Worm (Caenorhabditis elegans) whole organism, L4 larva: ENCODE results near the gene pgm-2.

ENCODE experiments used
- lin-39 ChIP-seq: fragments of 150-350 bp; optimal IDR thresholded peaks from 2 replicates; lab custom pipeline; 2014; ENCODE audit warnings: missing biosample characterization, missing genetic modification reagents, missing genetic modification characterization
- nhr-237 ChIP-seq: sonication (generic microtip); optimal IDR thresholded peaks from 2 replicates; lab custom pipeline; 2017; ENCODE audit warnings: missing biosample characterization, missing genetic modification characterization
- nhr-42 ChIP-seq: fragments of 200-800 bp; sonication (Bioruptor generic); IDR thresholded peaks from 2 replicates; pipeline ENCODE4 v1.3.6; 2022; ENCODE audit warnings: missing genetic modification characterization, missing compliant biosample characterization

ce11 chrIII:13314636-13315035 lies 15.5 kb downstream of the pgm-2 start:
- TF ChIP-seq lin-39, result no peak
- TF ChIP-seq nhr-42, result no peak
- TF ChIP-seq nhr-237 (tag; lab: Kevin White, UChicago), result no peak
